Fruit fly (Drosophila melanogaster) whole organism, embryonic: ENCODE measurements around the gene spdo.

Experiments
- Antp ChIP-seq: fragments of 200-800 bp; sonication (Bioruptor generic); optimal IDR thresholded peaks from 3 replicates; lab custom pipeline; 2016; ENCODE audit warnings: missing biosample characterization, missing genetic modification characterization
- Asciz ChIP-seq: fragments of 200-800 bp; sonication (Bioruptor generic); optimal IDR thresholded peaks from 2 replicates; lab custom pipeline; 2017; ENCODE audit warnings: missing biosample characterization, mild to moderate bottlenecking, missing genetic modification characterization, missing genetic modification reagents
- B-H1 ChIP-seq: fragments of 200-800 bp; sonication (Bioruptor generic); IDR thresholded peaks from 3 replicates; pipeline ENCODE4 v1.3.6; 2022; ENCODE audit warnings: missing biosample characterization, missing genetic modification characterization
- Blimp-1 ChIP-seq: fragments of 200-800 bp; sonication (Bioruptor generic); optimal IDR thresholded peaks from 3 replicates; lab custom pipeline; 2018; ENCODE audit warnings: missing biosample characterization, missing genetic modification characterization, mild to moderate bottlenecking, moderate library complexity, missing genetic modification reagents
- CG1024 ChIP-seq: fragments of 200-800 bp; sonication (Bioruptor generic); IDR thresholded peaks from 2 replicates; pipeline ENCODE4 v1.3.6; 2022; ENCODE audit warnings: missing biosample characterization, missing genetic modification characterization
- CG10431 ChIP-seq: fragments of 200-800 bp; sonication (Bioruptor generic); optimal IDR thresholded peaks from 3 replicates; lab custom pipeline; 2018; ENCODE audit warnings: missing biosample characterization, mild to moderate bottlenecking, missing genetic modification characterization
- CG10959 ChIP-seq: fragments of 200-800 bp; sonication (Bioruptor generic); IDR thresholded peaks from 2 replicates; pipeline ENCODE4 v1.3.6; 2022; ENCODE audit warnings: missing biosample characterization, missing genetic modification characterization
- CG1233 ChIP-seq: fragments of 200-800 bp; sonication (Bioruptor generic); optimal IDR thresholded peaks from 4 replicates; lab custom pipeline; 2018; ENCODE audit warnings: missing biosample characterization, mild to moderate bottlenecking, missing genetic modification characterization
- CG14050 ChIP-seq: fragments of 200-800 bp; sonication (Bioruptor generic); IDR thresholded peaks from 3 replicates; pipeline ENCODE4 v1.3.6; 2022; ENCODE audit warnings: missing biosample characterization, missing genetic modification characterization
- CG1603 ChIP-seq: fragments of 200-800 bp; sonication (Bioruptor generic); optimal IDR thresholded peaks from 2 replicates; lab custom pipeline; 2019; ENCODE audit warnings: missing biosample characterization, mild to moderate bottlenecking, missing genetic modification characterization, moderate library complexity
- CG16813 ChIP-seq: fragments of 200-800 bp; sonication (Bioruptor generic); IDR thresholded peaks from 3 replicates; pipeline ENCODE4 v1.3.6; 2022; ENCODE audit warnings: missing biosample characterization, missing genetic modification characterization; ENCODE audit not compliant: partially characterized antibody
- CG17186 ChIP-seq: fragments of 200-800 bp; sonication (Bioruptor generic); optimal IDR thresholded peaks from 3 replicates; lab custom pipeline; 2017; ENCODE audit warnings: missing biosample characterization, missing genetic modification reagents, missing genetic modification characterization
- CG17912 ChIP-seq: fragments of 200-800 bp; sonication (Bioruptor generic); optimal IDR thresholded peaks from 2 replicates; lab custom pipeline; 2018; ENCODE audit warnings: missing biosample characterization, mild to moderate bottlenecking, missing genetic modification characterization
- CG2120 ChIP-seq: fragments of 200-800 bp; sonication (Bioruptor generic); optimal IDR thresholded peaks from 3 replicates; lab custom pipeline; 2016; ENCODE audit warnings: missing biosample characterization, missing genetic modification characterization
- CG2875 ChIP-seq: fragments of 200-800 bp; sonication (Bioruptor generic); optimal IDR thresholded peaks from 2 replicates; lab custom pipeline; 2017; ENCODE audit warnings: missing biosample characterization, mild to moderate bottlenecking, missing genetic modification characterization, missing genetic modification reagents
- CG31388 ChIP-seq: fragments of 200-800 bp; sonication (Bioruptor generic); optimal IDR thresholded peaks from 2 replicates; lab custom pipeline; 2016; ENCODE audit warnings: missing biosample characterization, missing genetic modification characterization
- CG32772 ChIP-seq: fragments of 200-800 bp; sonication (Bioruptor generic); IDR thresholded peaks from 2 replicates; pipeline ENCODE4 v1.3.6; 2022; ENCODE audit warnings: missing biosample characterization, missing genetic modification characterization
- CG33213 ChIP-seq: fragments of 200-800 bp; sonication (Bioruptor generic); optimal IDR thresholded peaks from 3 replicates; lab custom pipeline; 2016; ENCODE audit warnings: missing biosample characterization, missing genetic modification characterization
- CG33557 ChIP-seq: fragments of 200-800 bp; sonication (Bioruptor generic); optimal IDR thresholded peaks from 2 replicates; lab custom pipeline; 2019; ENCODE audit warnings: missing biosample characterization, mild to moderate bottlenecking, missing genetic modification characterization, moderate library complexity
- CG34376 ChIP-seq: fragments of 200-800 bp; sonication (Bioruptor generic); optimal IDR thresholded peaks from 2 replicates; lab custom pipeline; 2018; ENCODE audit warnings: missing biosample characterization, mild to moderate bottlenecking, missing genetic modification characterization
- CG3838 ChIP-seq: fragments of 200-800 bp; sonication (Bioruptor generic); optimal IDR thresholded peaks from 3 replicates; lab custom pipeline; 2016; ENCODE audit warnings: missing biosample characterization, missing genetic modification characterization
- CG3847 ChIP-seq: fragments of 200-800 bp; sonication (Bioruptor generic); IDR thresholded peaks from 2 replicates; pipeline ENCODE4 v1.3.6; 2022; ENCODE audit warnings: missing biosample characterization, missing genetic modification characterization
- CG4360 ChIP-seq: fragments of 200-800 bp; sonication (Bioruptor generic); IDR thresholded peaks from 2 replicates; pipeline ENCODE4 v1.3.6; 2022; ENCODE audit warnings: missing biosample characterization, missing genetic modification characterization
- CG4707 ChIP-seq: fragments of 200-800 bp; sonication (Bioruptor generic); optimal IDR thresholded peaks from 2 replicates; lab custom pipeline; 2018; ENCODE audit warnings: missing biosample characterization, mild to moderate bottlenecking, missing genetic modification characterization, moderate library complexity
- CG6654 ChIP-seq: fragments of 200-800 bp; sonication (Bioruptor generic); optimal IDR thresholded peaks from 2 replicates; lab custom pipeline; 2017; ENCODE audit warnings: missing biosample characterization, mild to moderate bottlenecking, missing genetic modification characterization
- CG6689 ChIP-seq: fragments of 200-800 bp; sonication (Bioruptor generic); IDR thresholded peaks from 2 replicates; pipeline ENCODE4 v1.3.6; 2022; ENCODE audit warnings: missing biosample characterization, missing genetic modification characterization
- CG7745 ChIP-seq: fragments of 200-800 bp; sonication (Bioruptor generic); optimal IDR thresholded peaks from 2 replicates; lab custom pipeline; 2018; ENCODE audit warnings: missing biosample characterization, mild to moderate bottlenecking, missing genetic modification characterization, moderate library complexity
- CG7786 ChIP-seq: fragments of 200-800 bp; sonication (Bioruptor generic); optimal IDR thresholded peaks from 2 replicates; lab custom pipeline; 2016; ENCODE audit warnings: missing biosample characterization, missing genetic modification characterization
- CG8089 ChIP-seq: fragments of 200-800 bp; sonication (Bioruptor generic); optimal IDR thresholded peaks from 3 replicates; lab custom pipeline; 2016; ENCODE audit warnings: missing biosample characterization, missing genetic modification characterization
- CG9797 ChIP-seq: fragments of 200-800 bp; sonication (Bioruptor generic); optimal IDR thresholded peaks from 3 replicates; lab custom pipeline; 2018; ENCODE audit warnings: missing biosample characterization, mild to moderate bottlenecking, missing genetic modification characterization
- Dek ChIP-seq: fragments of 200-800 bp; sonication (Bioruptor generic); optimal IDR thresholded peaks from 3 replicates; lab custom pipeline; 2019; ENCODE audit warnings: missing biosample characterization, mild to moderate bottlenecking, missing genetic modification characterization, moderate library complexity
- Lhr ChIP-seq: fragments of 200-800 bp; sonication (Bioruptor generic); optimal IDR thresholded peaks from 3 replicates; lab custom pipeline; 2017; ENCODE audit warnings: mild to moderate bottlenecking, missing biosample characterization, missing genetic modification reagents, missing genetic modification characterization
- Nf-YB ChIP-seq: fragments of 200-800 bp; sonication (Bioruptor generic); optimal IDR thresholded peaks from 3 replicates; lab custom pipeline; 2019; ENCODE audit warnings: missing biosample characterization, mild to moderate bottlenecking, missing genetic modification characterization, moderate library complexity
- NfI ChIP-seq: fragments of 200-800 bp; sonication (Bioruptor generic); optimal IDR thresholded peaks from 3 replicates; lab custom pipeline; 2018; ENCODE audit warnings: missing biosample characterization, mild to moderate bottlenecking, missing genetic modification characterization, moderate library complexity
- Tbp ChIP-seq: fragments of >200 bp; optimal IDR thresholded peaks from 2 replicates; lab custom pipeline; 2018; ENCODE audit warnings: missing biosample characterization, missing genetic modification characterization
- Trl ChIP-seq, 3 experiments: fragments of >200 bp in 2 of 3; fragments of 200-800 bp in 1 of 3; sonication (Bioruptor generic) in 1 of 3; optimal IDR thresholded peaks; 2 replicates in 1 of 3; 3 replicates in 2 of 3; lab custom pipeline; 2016 to 2017; ENCODE audit warnings: missing biosample characterization in 1 of 3, missing genetic modification characterization in 1 of 3
- abd-A ChIP-seq: fragments of 200-800 bp; sonication (Bioruptor generic); optimal IDR thresholded peaks from 3 replicates; lab custom pipeline; 2019; ENCODE audit warnings: missing biosample characterization, mild to moderate bottlenecking, missing genetic modification characterization, moderate library complexity
- ato ChIP-seq: fragments of 200-800 bp; sonication (Bioruptor generic); IDR thresholded peaks from 2 replicates; pipeline ENCODE4 v1.3.6; 2022; ENCODE audit warnings: missing biosample characterization, missing genetic modification characterization; ENCODE audit not compliant: partially characterized antibody
- cg ChIP-seq: fragments of 200-800 bp; sonication (Bioruptor generic); optimal IDR thresholded peaks from 3 replicates; lab custom pipeline; 2019; ENCODE audit warnings: missing biosample characterization, mild to moderate bottlenecking, missing genetic modification characterization, moderate library complexity
- crc ChIP-seq: fragments of 200-800 bp; sonication (Bioruptor generic); optimal IDR thresholded peaks from 2 replicates; lab custom pipeline; 2016; ENCODE audit warnings: missing biosample characterization, missing genetic modification characterization
- crol ChIP-seq: fragments of 200-800 bp; sonication (Bioruptor generic); IDR thresholded peaks from 2 replicates; pipeline ENCODE4 v1.3.6; 2022; ENCODE audit warnings: missing biosample characterization, missing genetic modification characterization
- emc ChIP-seq: fragments of 200-800 bp; sonication (Bioruptor generic); optimal IDR thresholded peaks from 2 replicates; lab custom pipeline; 2016; ENCODE audit warnings: missing biosample characterization, missing genetic modification characterization
- esg ChIP-seq: fragments of 200-800 bp; sonication (Bioruptor generic); conservative IDR thresholded peaks from 2 replicates; pipeline ENCODE4 v1.3.6; 2022; ENCODE audit warnings: missing biosample characterization, missing genetic modification characterization
- hbn ChIP-seq: fragments of 200-800 bp; sonication (Bioruptor generic); IDR thresholded peaks from 2 replicates; pipeline ENCODE4 v1.3.6; 2022; ENCODE audit warnings: missing biosample characterization, missing genetic modification characterization; ENCODE audit not compliant: partially characterized antibody
- jumu ChIP-seq: fragments of 200-800 bp; sonication (Bioruptor generic); optimal IDR thresholded peaks from 3 replicates; lab custom pipeline; 2016; ENCODE audit warnings: missing biosample characterization, missing genetic modification characterization
- luna ChIP-seq: fragments of 200-800 bp; sonication (Bioruptor generic); optimal IDR thresholded peaks from 2 replicates; lab custom pipeline; 2016; ENCODE audit warnings: missing biosample characterization, missing genetic modification characterization
- pan ChIP-seq, 4 experiments: fragments of >200 bp in 3 of 4; fragments of 200-800 bp in 1 of 4; sonication (Bioruptor generic) in 1 of 4; optimal IDR thresholded peaks in 3 of 4; IDR thresholded peaks in 1 of 4; 2 replicates each; pipeline versions ENCODE4 v1.3.6 to Lab custom; 2017 to 2022; ENCODE audit warnings: missing biosample characterization in 2 of 4, missing genetic modification characterization in 2 of 4, mixed read lengths in 1 of 4
- sens-2 ChIP-seq: fragments of 200-800 bp; sonication (Bioruptor generic); IDR thresholded peaks from 2 replicates; pipeline ENCODE4 v1.3.6; 2022; ENCODE audit warnings: missing biosample characterization, missing genetic modification characterization
- stwl ChIP-seq: fragments of 200-800 bp; sonication (Bioruptor generic); optimal IDR thresholded peaks from 3 replicates; lab custom pipeline; 2018; ENCODE audit warnings: missing biosample characterization, mild to moderate bottlenecking, missing genetic modification characterization, moderate library complexity
- toy ChIP-seq: fragments of 200-800 bp; sonication (Bioruptor generic); IDR thresholded peaks from 2 replicates; pipeline ENCODE4 v1.3.6; 2022; ENCODE audit warnings: missing biosample characterization, missing genetic modification characterization
- tx ChIP-seq: fragments of 200-800 bp; sonication (Bioruptor generic); optimal IDR thresholded peaks from 2 replicates; lab custom pipeline; 2016; ENCODE audit warnings: missing biosample characterization, missing genetic modification characterization

spdo gene

DNA sequence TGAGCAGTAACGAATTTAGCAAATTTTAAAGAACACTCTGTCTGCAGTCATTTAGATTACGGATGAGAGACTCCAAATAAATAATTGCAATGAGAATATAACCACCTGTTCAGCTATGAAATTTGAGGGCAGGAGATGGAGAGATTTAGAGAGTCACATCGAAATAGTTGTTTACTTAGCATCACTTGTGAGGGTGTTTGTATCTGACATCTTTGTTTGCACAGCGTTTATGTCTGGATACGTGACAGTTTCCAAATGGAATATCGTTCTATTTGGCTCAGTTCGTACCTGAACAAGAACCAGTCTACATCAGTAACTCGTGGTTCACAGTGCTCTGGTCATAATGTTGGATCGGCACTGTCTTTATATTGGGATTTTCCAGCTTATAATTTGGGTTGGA is 13.3 kb downstream of the spdo start, which contains the start of gene PH4alphaSG2 (continued):
- TF ChIP-seq stwl (tag; lab: Kevin White, UChicago) (no peak), Nf-YB (GFP tag; lab: Kevin White, UChicago) (no peak), B-H1 (GFP tag; lab: Robert Waterston, UW) (no peak), CG3847 (GFP tag; lab: Robert Waterston, UW) (no peak), CG4707 (peak; percentile 8), CG2875 (GFP tag; lab: Kevin White, UChicago) (no peak), abd-A (tag; lab: Kevin White, UChicago) (no peak), NfI (GFP tag; lab: Kevin White, UChicago) (no peak), CG6689 (no peak), Antp (GFP tag; lab: Kevin White, UChicago) (no peak), CG3838 (GFP tag; lab: Kevin White, UChicago) (no peak), sens-2 (GFP tag; lab: Robert Waterston, UW) (no peak), CG33213 (GFP tag; lab: Kevin White, UChicago) (no peak), CG33557 (GFP tag; lab: Kevin White, UChicago) (no peak), Lhr (GFP tag; lab: Kevin White, UChicago) (no peak), crol (GFP tag; lab: Robert Waterston, UW) (no peak), CG34376 (GFP tag; lab: Kevin White, UChicago) (no peak), CG16813 (GFP tag; lab: Robert Waterston, UW) (no peak), crc (no peak), ato (GFP tag; lab: Robert Waterston, UW) (no peak), Dek (tag; lab: Kevin White, UChicago) (no peak), CG1024 (no peak), toy (GFP tag; lab: Robert Waterston, UW) (no peak), pan (optimal IDR thresholded peaks at IDR 0.05; lab: Kevin White, UChicago) (no peak), pan (GFP tag; optimal IDR thresholded peaks at IDR 0.05 in 1 of 2, IDR thresholded peaks at IDR 0.05 in 1 of 2) (no peak), CG14050 (GFP tag; lab: Robert Waterston, UW) (no peak), CG10431 (GFP tag; lab: Kevin White, UChicago) (no peak), Tbp (no peak), jumu (GFP tag; lab: Kevin White, UChicago) (no peak), CG4360 (GFP tag; lab: Robert Waterston, UW) (no peak), Blimp-1 (GFP tag; lab: Kevin White, UChicago) (peak; percentile 11), CG1233 (GFP tag; lab: Kevin White, UChicago) (no peak), Trl (optimal IDR thresholded peaks at IDR 0.05; lab: Kevin White, UChicago) (no peak), Trl (GFP tag; optimal IDR thresholded peaks at IDR 0.05; lab: Kevin White, UChicago) (no peak), CG17912 (GFP tag; lab: Kevin White, UChicago) (no peak), emc (GFP tag; lab: Kevin White, UChicago) (no peak), CG31388 (GFP tag; lab: Kevin White, UChicago) (no peak), CG1603 (no peak), Asciz (GFP tag; lab: Kevin White, UChicago) (peak; percentile 27), CG8089 (GFP tag; lab: Kevin White, UChicago) (no peak), CG17186 (no peak), cg (GFP tag; lab: Kevin White, UChicago) (no peak), CG2120 (peak; percentile 61), CG6654 (GFP tag; lab: Kevin White, UChicago) (no peak), tx (GFP tag; lab: Kevin White, UChicago) (no peak), esg (no peak), CG10959 (GFP tag; lab: Robert Waterston, UW) (no peak), CG7786 (GFP tag; lab: Kevin White, UChicago) (peak; percentile 34), CG9797 (GFP tag; lab: Kevin White, UChicago) (no peak), CG32772 (GFP tag; lab: Robert Waterston, UW) (no peak), CG7745 (tag; lab: Kevin White, UChicago) (no peak), luna (GFP tag; lab: Kevin White, UChicago) (peak; percentile 17), hbn (GFP tag; lab: Robert Waterston, UW) (no peak)
